Worm (Caenorhabditis elegans): ENCODE data around the gene noca-1.

DNA sequence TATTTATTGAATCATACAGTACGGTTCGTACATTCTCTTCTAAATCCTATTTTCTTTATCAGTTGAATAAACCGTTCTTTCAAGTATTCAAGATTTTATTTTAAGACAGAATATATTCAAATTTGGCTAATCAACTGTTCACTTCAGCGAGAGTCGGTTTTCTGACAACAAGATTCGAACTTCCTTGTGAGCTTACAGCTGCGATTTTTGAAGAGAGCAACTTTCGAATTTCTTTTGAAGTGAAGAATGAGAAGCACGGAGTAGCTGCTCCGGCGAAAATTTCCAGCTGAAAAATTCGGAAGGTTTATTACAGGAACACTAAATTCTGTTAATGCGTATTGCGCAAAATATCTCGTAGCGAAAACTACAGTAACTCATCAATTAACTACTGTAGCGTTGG lies 28.7 kb downstream of the noca-1 start:
- TF ChIP-seq aly-2 (tag; optimal IDR thresholded peaks at IDR 0.05) (no peak), elt-3 (tag; optimal IDR thresholded peaks at IDR 0.05) (no peak), blmp-1 (tag; optimal IDR thresholded peaks at IDR 0.05; ENCODE audit: insufficient read depth) (no peak), ztf-11 (tag; optimal IDR thresholded peaks at IDR 0.05) (no peak), ZK546.5 (tag; optimal IDR thresholded peaks at IDR 0.05) (no peak), ama-1 (optimal IDR thresholded peaks at IDR 0.05) (no peak), egl-27 (tag; optimal IDR thresholded peaks at IDR 0.05) (no peak), lin-13 (GFP tag; optimal IDR thresholded peaks at IDR 0.05) (no peak), F13H6.1 (tag; optimal IDR thresholded peaks at IDR 0.05) (no peak), nhr-11 (tag; optimal IDR thresholded peaks at IDR 0.05) (no peak), ceh-16 (tag; optimal IDR thresholded peaks at IDR 0.05) (no peak), lin-11 (tag; optimal IDR thresholded peaks at IDR 0.05) (no peak), lin-39 (tag; optimal IDR thresholded peaks at IDR 0.05) (no peak), ztf-4 (tag; optimal IDR thresholded peaks at IDR 0.05) (no peak)
